Fruit fly (Drosophila melanogaster) whole organism, embryonic: ENCODE data around the gene hiro.

Experiments used
- Antp ChIP-seq: fragments of 200-800 bp; sonication (Bioruptor generic); optimal IDR thresholded peaks from 3 replicates; lab custom pipeline; 2016; ENCODE audit warnings: missing biosample characterization, missing genetic modification characterization
- CG10267 ChIP-seq: fragments of 200-800 bp; sonication (Bioruptor generic); optimal IDR thresholded peaks from 2 replicates; lab custom pipeline; 2018; ENCODE audit warnings: missing biosample characterization, mild to moderate bottlenecking, missing genetic modification characterization, moderate library complexity
- CG10321 ChIP-seq: fragments of 200-800 bp; sonication (Bioruptor generic); IDR thresholded peaks from 2 replicates; pipeline ENCODE4 v1.3.6; 2022; ENCODE audit warnings: missing biosample characterization, missing genetic modification characterization
- CG10979 ChIP-seq: fragments of 200-800 bp; sonication (Bioruptor generic); optimal IDR thresholded peaks from 2 replicates; lab custom pipeline; 2018; ENCODE audit warnings: missing biosample characterization, mild to moderate bottlenecking, missing genetic modification characterization, moderate library complexity
- CG11504 ChIP-seq: fragments of 200-800 bp; sonication (Bioruptor generic); optimal IDR thresholded peaks from 3 replicates; lab custom pipeline; 2019; ENCODE audit warnings: missing biosample characterization, mild to moderate bottlenecking, missing genetic modification characterization, moderate library complexity
- CG12391 ChIP-seq: fragments of 200-800 bp; sonication (Bioruptor generic); optimal IDR thresholded peaks from 3 replicates; lab custom pipeline; 2018; ENCODE audit warnings: missing biosample characterization, mild to moderate bottlenecking, missing genetic modification characterization, moderate library complexity
- CG13424 ChIP-seq: fragments of 200-800 bp; sonication (Bioruptor generic); optimal IDR thresholded peaks from 2 replicates; lab custom pipeline; 2019; ENCODE audit warnings: missing biosample characterization, mild to moderate bottlenecking, missing genetic modification characterization, moderate library complexity
- CG14710 ChIP-seq: fragments of 200-800 bp; sonication (Bioruptor generic); optimal IDR thresholded peaks from 3 replicates; lab custom pipeline; 2019; ENCODE audit warnings: missing biosample characterization, mild to moderate bottlenecking, missing genetic modification characterization, moderate library complexity
- CG15601 ChIP-seq: fragments of 200-800 bp; sonication (Bioruptor generic); optimal IDR thresholded peaks from 3 replicates; lab custom pipeline; 2019; ENCODE audit warnings: missing biosample characterization, mild to moderate bottlenecking, missing genetic modification characterization, moderate library complexity
- CG1603 ChIP-seq: fragments of 200-800 bp; sonication (Bioruptor generic); optimal IDR thresholded peaks from 2 replicates; lab custom pipeline; 2019; ENCODE audit warnings: missing biosample characterization, mild to moderate bottlenecking, missing genetic modification characterization, moderate library complexity
- CG18262 ChIP-seq: fragments of 200-800 bp; optimal IDR thresholded peaks from 3 replicates; lab custom pipeline; 2019; ENCODE audit warnings: missing biosample characterization, mild to moderate bottlenecking, missing genetic modification characterization, moderate library complexity
- CG2678 ChIP-seq: fragments of 200-800 bp; sonication (Bioruptor generic); optimal IDR thresholded peaks from 3 replicates; lab custom pipeline; 2019; ENCODE audit warnings: missing biosample characterization, mild to moderate bottlenecking, missing genetic modification characterization, moderate library complexity
- CG2712 ChIP-seq: fragments of 200-800 bp; optimal IDR thresholded peaks from 3 replicates; lab custom pipeline; 2019; ENCODE audit warnings: missing biosample characterization, mild to moderate bottlenecking, missing genetic modification characterization, moderate library complexity
- CG3281 ChIP-seq: fragments of 200-800 bp; sonication (Bioruptor generic); optimal IDR thresholded peaks from 3 replicates; lab custom pipeline; 2017; ENCODE audit warnings: missing biosample characterization, mild to moderate bottlenecking, missing genetic modification characterization
- CG3407 ChIP-seq: fragments of 200-800 bp; sonication (Bioruptor generic); optimal IDR thresholded peaks from 2 replicates; lab custom pipeline; 2018; ENCODE audit warnings: missing biosample characterization, mild to moderate bottlenecking, missing genetic modification characterization
- CG4424 ChIP-seq: fragments of 200-800 bp; sonication (Bioruptor generic); optimal IDR thresholded peaks from 3 replicates; lab custom pipeline; 2016; ENCODE audit warnings: missing biosample characterization, missing genetic modification characterization
- CG5953 ChIP-seq: fragments of 200-800 bp; sonication (Bioruptor generic); IDR thresholded peaks from 2 replicates; pipeline ENCODE4 v1.3.6; 2022; ENCODE audit warnings: missing biosample characterization, missing genetic modification characterization
- CG6689 ChIP-seq: fragments of 200-800 bp; sonication (Bioruptor generic); IDR thresholded peaks from 2 replicates; pipeline ENCODE4 v1.3.6; 2022; ENCODE audit warnings: missing biosample characterization, missing genetic modification characterization
- CG7556 ChIP-seq: fragments of 200-800 bp; sonication (Bioruptor generic); optimal IDR thresholded peaks from 2 replicates; lab custom pipeline; 2017; ENCODE audit warnings: missing biosample characterization, mild to moderate bottlenecking, missing genetic modification characterization
- CG8290 ChIP-seq, 3 experiments: fragments of 200-800 bp; sonication (Bioruptor generic); optimal IDR thresholded peaks; 2 replicates each; lab custom pipeline; 2016 to 2019; ENCODE audit warnings: missing biosample characterization in 3 of 3, missing genetic modification characterization in 3 of 3, mild to moderate bottlenecking in 2 of 3, moderate library complexity in 1 of 3
- Chrac-16 ChIP-seq: fragments of 200-800 bp; sonication (Bioruptor generic); optimal IDR thresholded peaks from 3 replicates; lab custom pipeline; 2016; ENCODE audit warnings: missing biosample characterization, missing genetic modification characterization
- CoRest ChIP-seq: fragments of 200-800 bp; sonication (Bioruptor generic); optimal IDR thresholded peaks from 3 replicates; lab custom pipeline; 2018; ENCODE audit warnings: missing biosample characterization, mild to moderate bottlenecking, missing genetic modification characterization, moderate library complexity
- Deaf1 ChIP-seq: fragments of 200-800 bp; optimal IDR thresholded peaks from 3 replicates; lab custom pipeline; 2019; ENCODE audit warnings: missing biosample characterization, mild to moderate bottlenecking, missing genetic modification characterization, moderate library complexity
- Drgx ChIP-seq: fragments of 200-800 bp; sonication (Bioruptor generic); IDR thresholded peaks from 2 replicates; pipeline ENCODE4 v1.3.6; 2022; ENCODE audit warnings: missing biosample characterization, missing genetic modification characterization
- E2f1 ChIP-seq: fragments of 200-800 bp; sonication (Bioruptor generic); IDR thresholded peaks from 2 replicates; pipeline ENCODE4 v1.3.6; 2022; ENCODE audit warnings: missing biosample characterization, missing genetic modification characterization
- Ets65A ChIP-seq: fragments of 200-800 bp; sonication (Bioruptor generic); peaks from one replicate; lab custom pipeline; 2016; ENCODE audit warnings: missing biosample characterization, missing genetic modification characterization
- Hr3 ChIP-seq: fragments of 200-800 bp; sonication (Bioruptor generic); optimal IDR thresholded peaks from 3 replicates; lab custom pipeline; 2016; ENCODE audit warnings: missing biosample characterization, missing genetic modification characterization
- Pdp1 ChIP-seq, 2 experiments: fragments of 200-800 bp; sonication (Bioruptor generic); optimal IDR thresholded peaks; 3 replicates each; lab custom pipeline; 2016; ENCODE audit warnings: missing biosample characterization in 2 of 2, missing genetic modification characterization in 2 of 2, mild to moderate bottlenecking in 1 of 2, moderate library complexity in 1 of 2
- Xrp1 ChIP-seq: fragments of 200-800 bp; sonication (Bioruptor generic); IDR thresholded peaks from 2 replicates; pipeline ENCODE4 v1.3.6; 2022; ENCODE audit warnings: missing biosample characterization, missing genetic modification characterization
- ara ChIP-seq: fragments of 200-800 bp; sonication (Bioruptor generic); IDR thresholded peaks from 2 replicates; pipeline ENCODE4 v1.3.6; 2022; ENCODE audit warnings: missing biosample characterization, missing genetic modification characterization
- bsh ChIP-seq, 2 experiments: fragments of 200-800 bp; sonication (Bioruptor generic); optimal IDR thresholded peaks; 2 replicates each; lab custom pipeline; 2017 to 2018; ENCODE audit warnings: mild to moderate bottlenecking in 2 of 2, missing biosample characterization in 2 of 2, missing genetic modification characterization in 2 of 2, moderate library complexity in 1 of 2
- disco-r ChIP-seq: fragments of 200-800 bp; sonication (Bioruptor generic); optimal IDR thresholded peaks from 2 replicates; lab custom pipeline; 2016; ENCODE audit warnings: missing biosample characterization, missing genetic modification characterization
- dmrt11E ChIP-seq: fragments of 200-800 bp; sonication (Bioruptor generic); optimal IDR thresholded peaks from 3 replicates; lab custom pipeline; 2018; ENCODE audit warnings: missing biosample characterization, mild to moderate bottlenecking, missing genetic modification characterization, moderate library complexity
- fd64A ChIP-seq: fragments of 200-800 bp; sonication (Bioruptor generic); optimal IDR thresholded peaks from 3 replicates; lab custom pipeline; 2018; ENCODE audit warnings: missing biosample characterization, mild to moderate bottlenecking, missing genetic modification characterization
- fd96Cb ChIP-seq: fragments of 200-800 bp; sonication (Bioruptor generic); optimal IDR thresholded peaks from 2 replicates; lab custom pipeline; 2018; ENCODE audit warnings: missing biosample characterization, mild to moderate bottlenecking, missing genetic modification characterization, moderate library complexity
- jumu ChIP-seq: fragments of 200-800 bp; sonication (Bioruptor generic); optimal IDR thresholded peaks from 3 replicates; lab custom pipeline; 2016; ENCODE audit warnings: missing biosample characterization, missing genetic modification characterization
- knrl ChIP-seq: fragments of 200-800 bp; sonication (Bioruptor generic); IDR thresholded peaks from 3 replicates; pipeline ENCODE4 v1.3.6; 2022; ENCODE audit warnings: missing biosample characterization, missing genetic modification characterization; ENCODE audit not compliant: partially characterized antibody
- lmd ChIP-seq: fragments of 200-800 bp; sonication (Bioruptor generic); IDR thresholded peaks from 2 replicates; pipeline ENCODE4 v1.3.6; 2022; ENCODE audit warnings: missing biosample characterization, missing genetic modification characterization
- nom ChIP-seq: fragments of 200-800 bp; sonication (Bioruptor generic); optimal IDR thresholded peaks from 2 replicates; lab custom pipeline; 2017; ENCODE audit warnings: missing biosample characterization, missing genetic modification characterization, mild to moderate bottlenecking, moderate library complexity, missing genetic modification reagents
- phol ChIP-seq: fragments of 200-800 bp; sonication (Bioruptor generic); optimal IDR thresholded peaks from 3 replicates; lab custom pipeline; 2018; ENCODE audit warnings: missing biosample characterization, mild to moderate bottlenecking, missing genetic modification characterization, moderate library complexity
- ranshi ChIP-seq: fragments of 200-800 bp; sonication (Bioruptor generic); IDR thresholded peaks from 2 replicates; pipeline ENCODE4 v1.3.6; 2022; ENCODE audit warnings: missing biosample characterization, missing genetic modification characterization
- row ChIP-seq: fragments of 200-800 bp; sonication (Bioruptor generic); IDR thresholded peaks from 3 replicates; pipeline ENCODE4 v1.3.6; 2022; ENCODE audit warnings: missing biosample characterization, missing genetic modification characterization
- sc ChIP-seq, 3 experiments: fragments of >200 bp in 2 of 3; fragments of 200-800 bp in 1 of 3; sonication (Bioruptor generic) in 1 of 3; optimal IDR thresholded peaks; 2 replicates in 2 of 3; 3 replicates in 1 of 3; lab custom pipeline; 2017; ENCODE audit warnings: mild to moderate bottlenecking in 1 of 3, missing biosample characterization in 1 of 3, missing genetic modification characterization in 1 of 3, missing genetic modification reagents in 1 of 3
- sens ChIP-seq: fragments of 200-800 bp; sonication (Bioruptor generic); peaks from one replicate; lab custom pipeline; 2016; ENCODE audit warnings: missing biosample characterization, missing genetic modification characterization
- sisA ChIP-seq: fragments of 200-800 bp; sonication (Bioruptor generic); IDR thresholded peaks from 2 replicates; pipeline ENCODE4 v1.3.6; 2022; ENCODE audit warnings: missing biosample characterization, missing genetic modification characterization
- unpg ChIP-seq: fragments of 200-800 bp; sonication (Bioruptor generic); optimal IDR thresholded peaks from 3 replicates; lab custom pipeline; 2018; ENCODE audit warnings: missing biosample characterization, mild to moderate bottlenecking, missing genetic modification characterization, moderate library complexity
- vvl ChIP-seq: fragments of 200-800 bp; sonication (Bioruptor generic); IDR thresholded peaks from 2 replicates; pipeline ENCODE4 v1.3.6; 2022; ENCODE audit warnings: missing biosample characterization, missing genetic modification characterization
- zfh1 ChIP-seq: fragments of 200-800 bp; sonication (Bioruptor generic); IDR thresholded peaks from 3 replicates; pipeline ENCODE4 v1.3.6; 2022; ENCODE audit warnings: missing biosample characterization, missing genetic modification characterization
- zfh2 ChIP-seq: fragments of 200-800 bp; sonication (Bioruptor generic); optimal IDR thresholded peaks from 2 replicates; lab custom pipeline; 2016; ENCODE audit warnings: missing biosample characterization, missing genetic modification characterization

Gene hiro

DNA sequence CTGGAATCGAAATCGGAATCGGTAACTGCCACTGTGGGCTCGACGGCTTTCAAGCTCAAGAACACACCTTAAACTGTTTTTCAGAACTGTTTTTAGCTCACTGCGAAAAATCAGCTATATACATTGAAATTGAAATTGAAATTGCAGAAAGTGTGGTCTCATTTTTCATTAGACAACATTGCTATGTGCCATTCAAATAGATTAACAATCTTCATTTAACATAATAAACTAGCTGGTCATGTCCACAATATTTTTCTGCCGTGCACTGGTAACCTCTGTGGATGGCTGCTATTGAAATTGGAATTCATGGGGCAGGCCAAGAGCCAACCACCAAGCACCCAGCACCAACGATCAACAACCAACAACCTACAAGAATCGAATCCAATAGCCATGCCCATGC lies 48.2 kb upstream of the hiro start (continued):
- TF ChIP-seq CoRest (tag; lab: Kevin White, UChicago) = peak; percentile 2
- TF ChIP-seq ranshi (GFP tag; lab: Robert Waterston, UW) = peak; percentile 43; the same call in 1 of the 2 replicates
- peak; percentile 31 for TF ChIP-seq CG3407
- TF ChIP-seq phol (tag; lab: Kevin White, UChicago) = peak; percentile 16
- TF ChIP-seq CG10979 = peak; percentile 54
- TF ChIP-seq fd96Cb (tag; lab: Kevin White, UChicago) = peak; percentile 26
- TF ChIP-seq lmd (GFP tag; lab: Robert Waterston, UW) = 0 out of 2 replicates have a peak, but pooled peaks have one; percentile 16
- TF ChIP-seq vvl (GFP tag; lab: Robert Waterston, UW) = 0 out of 2 replicates have a peak, but pooled peaks have one; percentile 12
- peak; percentile 29 for TF ChIP-seq CG14710
- TF ChIP-seq sc (optimal IDR thresholded peaks at IDR 0.05; lab: Kevin White, UChicago) = no peak
- peak; percentile 15 for TF ChIP-seq sc (GFP tag; optimal IDR thresholded peaks at IDR 0.05; lab: Kevin White, UChicago)
- peak; percentile 53 for TF ChIP-seq CG18262 (tag; lab: Kevin White, UChicago)
- TF ChIP-seq Deaf1 (tag; lab: Kevin White, UChicago) = no peak
- TF ChIP-seq CG4424 = peak; percentile 18
- 0 out of 2 replicates have a peak, but pooled peaks have one; percentile 6 for TF ChIP-seq CG10321
- TF ChIP-seq knrl (GFP tag; lab: Robert Waterston, UW) = no peak
- peak; percentile 51 for TF ChIP-seq dmrt11E (tag; lab: Kevin White, UChicago)
- no peak for TF ChIP-seq disco-r (GFP tag; lab: Kevin White, UChicago)
- peak; percentile 16 for TF ChIP-seq CG7556 (GFP tag; lab: Kevin White, UChicago)
- peak; percentile 45 for TF ChIP-seq row (GFP tag; lab: Robert Waterston, UW)
- peak; percentile 84 for TF ChIP-seq sens (GFP tag; lab: Kevin White, UChicago)
- peak; percentile 76 for TF ChIP-seq Drgx (GFP tag; lab: Robert Waterston, UW)
- no peak for TF ChIP-seq Chrac-16 (GFP tag; lab: Kevin White, UChicago)
- peak; percentile 63 to 66 for TF ChIP-seq bsh (GFP tag; optimal IDR thresholded peaks at IDR 0.05; lab: Kevin White, UChicago)
- peak; percentile 20 for TF ChIP-seq CG11504 (tag; lab: Kevin White, UChicago)
- peak; percentile 18 for TF ChIP-seq unpg
- peak; percentile 66 for TF ChIP-seq Xrp1
- no peak for TF ChIP-seq jumu (GFP tag; lab: Kevin White, UChicago)
- peak; percentile 41 for TF ChIP-seq CG2712 (tag; lab: Kevin White, UChicago)
- TF ChIP-seq CG15601 (tag; lab: Kevin White, UChicago) = peak; percentile 44
- TF ChIP-seq zfh2 (GFP tag; lab: Kevin White, UChicago) = no peak
- TF ChIP-seq CG12391 = peak; percentile 10
- TF ChIP-seq Pdp1 (GFP tag; optimal IDR thresholded peaks at IDR 0.05; lab: Kevin White, UChicago) = peak in 1 of 2 experiments; percentile 24
- no peak for TF ChIP-seq Hr3 (GFP tag; lab: Kevin White, UChicago)
- no peak for TF ChIP-seq CG8290 (GFP tag; optimal IDR thresholded peaks at IDR 0.05; lab: Kevin White, UChicago)
- peak in 1 of 2 experiments; percentile 9 for TF ChIP-seq CG8290 (tag; optimal IDR thresholded peaks at IDR 0.05; lab: Kevin White, UChicago)
- no peak for TF ChIP-seq CG13424 (tag; lab: Kevin White, UChicago)
- TF ChIP-seq CG3281 (GFP tag; lab: Kevin White, UChicago) = no peak
- TF ChIP-seq Ets65A (GFP tag; lab: Kevin White, UChicago) = peak; percentile 78
- TF ChIP-seq fd64A = peak; percentile 3
- TF ChIP-seq sisA (GFP tag; lab: Robert Waterston, UW) = 0 out of 2 replicates have a peak, but pooled peaks have one; percentile 16
- peak; percentile 27 for TF ChIP-seq Antp (GFP tag; lab: Kevin White, UChicago)
- peak; percentile 15 for TF ChIP-seq CG10267 (tag; lab: Kevin White, UChicago)
- peak; percentile 20 for TF ChIP-seq CG2678 (tag; lab: Kevin White, UChicago)
- peak; percentile 30; the same call in 1 of the 2 replicates for TF ChIP-seq E2f1
- peak; percentile 6 for TF ChIP-seq nom (GFP tag; lab: Kevin White, UChicago)
- no peak for TF ChIP-seq CG5953
- peak; percentile 53 for TF ChIP-seq CG1603 (tag; lab: Kevin White, UChicago)
- peak; percentile 57; the same call in 1 of the 2 replicates for TF ChIP-seq ara (GFP tag; lab: Robert Waterston, UW)
- peak; percentile 28; the same call in 1 of the 2 replicates for TF ChIP-seq CG6689 (GFP tag; lab: Robert Waterston, UW)
- TF ChIP-seq zfh1 = 0 out of 3 replicates have a peak, but pooled peaks have one; percentile 18
